Fruit fly (Drosophila melanogaster) whole organism, embryonic: Measurements from ENCODE around the gene CG15418.

Source experiments
- Bdp1 ChIP-seq: fragments of 200-800 bp; sonication (Bioruptor generic); optimal IDR thresholded peaks from 3 replicates; lab custom pipeline; 2016; ENCODE audit warnings: missing biosample characterization, missing genetic modification characterization
- BtbVII ChIP-seq: fragments of 200-800 bp; sonication (Bioruptor generic); optimal IDR thresholded peaks from 3 replicates; lab custom pipeline; 2017; ENCODE audit warnings: missing biosample characterization, mild to moderate bottlenecking, missing genetic modification characterization
- CG10462 ChIP-seq: fragments of 200-800 bp; sonication (Bioruptor generic); optimal IDR thresholded peaks from 2 replicates; lab custom pipeline; 2016; ENCODE audit warnings: missing biosample characterization, missing genetic modification characterization
- CG10654 ChIP-seq: fragments of 200-800 bp; sonication (Bioruptor generic); optimal IDR thresholded peaks from 2 replicates; lab custom pipeline; 2016; ENCODE audit warnings: missing biosample characterization, missing genetic modification characterization
- CG12219 ChIP-seq: fragments of 200-800 bp; sonication (Bioruptor generic); optimal IDR thresholded peaks from 3 replicates; lab custom pipeline; 2018; ENCODE audit warnings: missing biosample characterization, mild to moderate bottlenecking, missing genetic modification characterization
- CG14710 ChIP-seq: fragments of 200-800 bp; sonication (Bioruptor generic); optimal IDR thresholded peaks from 3 replicates; lab custom pipeline; 2019; ENCODE audit warnings: missing biosample characterization, mild to moderate bottlenecking, missing genetic modification characterization, moderate library complexity
- CG1603 ChIP-seq: fragments of 200-800 bp; sonication (Bioruptor generic); optimal IDR thresholded peaks from 2 replicates; lab custom pipeline; 2019; ENCODE audit warnings: missing biosample characterization, mild to moderate bottlenecking, missing genetic modification characterization, moderate library complexity
- CG17359 ChIP-seq: fragments of 200-800 bp; sonication (Bioruptor generic); optimal IDR thresholded peaks from 3 replicates; lab custom pipeline; 2018; ENCODE audit warnings: missing biosample characterization, mild to moderate bottlenecking, missing genetic modification characterization, moderate library complexity
- CG17912 ChIP-seq: fragments of 200-800 bp; sonication (Bioruptor generic); optimal IDR thresholded peaks from 2 replicates; lab custom pipeline; 2018; ENCODE audit warnings: missing biosample characterization, mild to moderate bottlenecking, missing genetic modification characterization
- CG2129 ChIP-seq: fragments of 200-800 bp; sonication (Bioruptor generic); IDR thresholded peaks from 2 replicates; pipeline ENCODE4 v1.3.6; 2022; ENCODE audit warnings: missing biosample characterization, missing genetic modification characterization; ENCODE audit not compliant: partially characterized antibody
- CG43689 ChIP-seq: fragments of 200-800 bp; sonication (Bioruptor generic); IDR thresholded peaks from 2 replicates; pipeline ENCODE4 v1.3.6; 2022; ENCODE audit warnings: missing biosample characterization, missing genetic modification characterization
- CG5953 ChIP-seq: fragments of 200-800 bp; sonication (Bioruptor generic); IDR thresholded peaks from 2 replicates; pipeline ENCODE4 v1.3.6; 2022; ENCODE audit warnings: missing biosample characterization, missing genetic modification characterization
- CG6854 ChIP-seq: fragments of 200-800 bp; sonication (Bioruptor generic); optimal IDR thresholded peaks from 3 replicates; lab custom pipeline; 2017; ENCODE audit warnings: missing biosample characterization, mild to moderate bottlenecking, missing genetic modification characterization
- CG7271 ChIP-seq: fragments of 200-800 bp; sonication (Bioruptor generic); optimal IDR thresholded peaks from 2 replicates; lab custom pipeline; 2018; ENCODE audit warnings: missing biosample characterization, mild to moderate bottlenecking, missing genetic modification characterization, moderate library complexity
- CG7357 ChIP-seq: fragments of 200-800 bp; sonication (Bioruptor generic); IDR thresholded peaks from 3 replicates; pipeline ENCODE4 v1.3.6; 2022; ENCODE audit warnings: missing biosample characterization, missing genetic modification characterization
- CTCF ChIP-seq: fragments of 200-800 bp; sonication (Bioruptor generic); optimal IDR thresholded peaks from 2 replicates; lab custom pipeline; 2017; ENCODE audit warnings: missing biosample characterization, mild to moderate bottlenecking, missing genetic modification characterization, moderate library complexity
- D19A ChIP-seq: fragments of 200-800 bp; optimal IDR thresholded peaks from 3 replicates; lab custom pipeline; 2019; ENCODE audit warnings: missing biosample characterization, mild to moderate bottlenecking, missing genetic modification characterization, moderate library complexity
- Doc3 ChIP-seq: fragments of 200-800 bp; sonication (Bioruptor generic); IDR thresholded peaks from 3 replicates; pipeline ENCODE4 v1.3.6; 2022; ENCODE audit warnings: missing biosample characterization, missing genetic modification characterization; ENCODE audit not compliant: partially characterized antibody
- E2f2 ChIP-seq: fragments of 200-800 bp; sonication (Bioruptor generic); IDR thresholded peaks from 2 replicates; pipeline ENCODE4 v1.3.6; 2022; ENCODE audit warnings: missing biosample characterization, missing genetic modification characterization
- Ets65A ChIP-seq: fragments of 200-800 bp; sonication (Bioruptor generic); peaks from one replicate; lab custom pipeline; 2016; ENCODE audit warnings: missing biosample characterization, missing genetic modification characterization
- Fer3 ChIP-seq: fragments of 200-800 bp; sonication (Bioruptor generic); optimal IDR thresholded peaks from 2 replicates; lab custom pipeline; 2018; ENCODE audit warnings: missing biosample characterization, mild to moderate bottlenecking, missing genetic modification characterization, moderate library complexity
- HLH4C ChIP-seq: fragments of 200-800 bp; sonication (Bioruptor generic); IDR thresholded peaks from 3 replicates; pipeline ENCODE4 v1.3.6; 2022; ENCODE audit warnings: missing biosample characterization, missing genetic modification characterization; ENCODE audit not compliant: partially characterized antibody
- HLHmδ ChIP-seq: fragments of 200-800 bp; sonication (Bioruptor generic); optimal IDR thresholded peaks from 2 replicates; lab custom pipeline; 2018; ENCODE audit warnings: missing biosample characterization, mild to moderate bottlenecking, missing genetic modification characterization, moderate library complexity
- Lhr ChIP-seq: fragments of 200-800 bp; sonication (Bioruptor generic); optimal IDR thresholded peaks from 3 replicates; lab custom pipeline; 2017; ENCODE audit warnings: mild to moderate bottlenecking, missing biosample characterization, missing genetic modification reagents, missing genetic modification characterization
- NfI ChIP-seq: fragments of 200-800 bp; sonication (Bioruptor generic); optimal IDR thresholded peaks from 3 replicates; lab custom pipeline; 2018; ENCODE audit warnings: missing biosample characterization, mild to moderate bottlenecking, missing genetic modification characterization, moderate library complexity
- Scr ChIP-seq: fragments of 200-800 bp; sonication (Bioruptor generic); IDR thresholded peaks from 2 replicates; pipeline ENCODE4 v1.3.6; 2022; ENCODE audit warnings: missing biosample characterization, missing genetic modification characterization; ENCODE audit not compliant: partially characterized antibody
- Trl ChIP-seq, 3 experiments: fragments of >200 bp in 2 of 3; fragments of 200-800 bp in 1 of 3; sonication (Bioruptor generic) in 1 of 3; optimal IDR thresholded peaks; 2 replicates in 1 of 3; 3 replicates in 2 of 3; lab custom pipeline; 2016 to 2017; ENCODE audit warnings: missing biosample characterization in 1 of 3, missing genetic modification characterization in 1 of 3
- ap ChIP-seq: fragments of 200-800 bp; sonication (Bioruptor generic); IDR thresholded peaks from 2 replicates; pipeline ENCODE4 v1.3.6; 2022; ENCODE audit warnings: missing biosample characterization, missing genetic modification characterization
- bcd ChIP-seq: fragments of 200-800 bp; sonication (Bioruptor generic); optimal IDR thresholded peaks from 2 replicates; lab custom pipeline; 2017; ENCODE audit warnings: missing biosample characterization, mild to moderate bottlenecking, missing genetic modification characterization
- cg ChIP-seq: fragments of 200-800 bp; sonication (Bioruptor generic); optimal IDR thresholded peaks from 3 replicates; lab custom pipeline; 2019; ENCODE audit warnings: missing biosample characterization, mild to moderate bottlenecking, missing genetic modification characterization, moderate library complexity
- dpn ChIP-seq, 2 experiments: fragments of 200-800 bp; sonication (Bioruptor generic); optimal IDR thresholded peaks; 3 replicates each; lab custom pipeline; 2016; ENCODE audit warnings: missing biosample characterization in 2 of 2, missing genetic modification characterization in 2 of 2
- eyg ChIP-seq: fragments of 200-800 bp; sonication (Bioruptor generic); optimal IDR thresholded peaks from 3 replicates; lab custom pipeline; 2016; ENCODE audit warnings: missing biosample characterization, missing genetic modification characterization
- gcm ChIP-seq: fragments of 200-800 bp; sonication (Bioruptor generic); optimal IDR thresholded peaks from 2 replicates; lab custom pipeline; 2019; ENCODE audit warnings: missing biosample characterization, mild to moderate bottlenecking, missing genetic modification characterization, moderate library complexity
- gfzf ChIP-seq: fragments of 200-800 bp; sonication (Bioruptor generic); optimal IDR thresholded peaks from 2 replicates; lab custom pipeline; 2016; ENCODE audit warnings: missing biosample characterization, mild to moderate bottlenecking, missing genetic modification characterization, moderate library complexity
- gt ChIP-seq: fragments of 200-800 bp; sonication (Bioruptor generic); IDR thresholded peaks from 2 replicates; pipeline ENCODE4 v1.3.6; 2022; ENCODE audit warnings: missing biosample characterization, missing genetic modification characterization
- inv ChIP-seq: fragments of 200-800 bp; sonication (Bioruptor generic); IDR thresholded peaks from 2 replicates; pipeline ENCODE4 v1.3.6; 2022; ENCODE audit warnings: missing biosample characterization, missing genetic modification characterization; ENCODE audit not compliant: partially characterized antibody
- jigr1 ChIP-seq: fragments of 200-800 bp; sonication (Bioruptor generic); IDR thresholded peaks from 3 replicates; pipeline ENCODE4 v1.3.6; 2022; ENCODE audit warnings: missing biosample characterization, missing genetic modification characterization
- kah ChIP-seq: fragments of 200-800 bp; sonication (Bioruptor generic); optimal IDR thresholded peaks from 2 replicates; lab custom pipeline; 2018; ENCODE audit warnings: missing biosample characterization, mild to moderate bottlenecking, missing genetic modification characterization
- lmd ChIP-seq: fragments of 200-800 bp; sonication (Bioruptor generic); IDR thresholded peaks from 2 replicates; pipeline ENCODE4 v1.3.6; 2022; ENCODE audit warnings: missing biosample characterization, missing genetic modification characterization
- pho ChIP-seq: fragments of 200-800 bp; sonication (Bioruptor generic); optimal IDR thresholded peaks from 2 replicates; lab custom pipeline; 2016; ENCODE audit warnings: missing biosample characterization, missing genetic modification characterization
- phol ChIP-seq: fragments of 200-800 bp; sonication (Bioruptor generic); optimal IDR thresholded peaks from 3 replicates; lab custom pipeline; 2018; ENCODE audit warnings: missing biosample characterization, mild to moderate bottlenecking, missing genetic modification characterization, moderate library complexity
- pros ChIP-seq: fragments of 200-800 bp; sonication (Bioruptor generic); optimal IDR thresholded peaks from 3 replicates; lab custom pipeline; 2019; ENCODE audit warnings: missing biosample characterization, mild to moderate bottlenecking, missing genetic modification characterization, moderate library complexity
- salm ChIP-seq: fragments of 200-800 bp; sonication (Bioruptor generic); optimal IDR thresholded peaks from 2 replicates; lab custom pipeline; 2018; ENCODE audit warnings: missing biosample characterization, mild to moderate bottlenecking, missing genetic modification characterization
- schlank ChIP-seq: fragments of 200-800 bp; sonication (Bioruptor generic); optimal IDR thresholded peaks from 2 replicates; lab custom pipeline; 2018; ENCODE audit warnings: missing biosample characterization, mild to moderate bottlenecking, missing genetic modification characterization
- seq ChIP-seq: fragments of 200-800 bp; sonication (Bioruptor generic); IDR thresholded peaks from 2 replicates; pipeline ENCODE4 v1.3.6; 2022; ENCODE audit warnings: missing biosample characterization, missing genetic modification characterization
- sisA ChIP-seq: fragments of 200-800 bp; sonication (Bioruptor generic); IDR thresholded peaks from 2 replicates; pipeline ENCODE4 v1.3.6; 2022; ENCODE audit warnings: missing biosample characterization, missing genetic modification characterization
- tgo ChIP-seq: fragments of 200-800 bp; sonication (Bioruptor generic); IDR thresholded peaks from 3 replicates; pipeline ENCODE4 v1.3.6; 2022; ENCODE audit warnings: missing biosample characterization, missing genetic modification characterization
- tll ChIP-seq, 2 experiments: fragments of 200-800 bp in 1 of 2; fragments of >200 bp in 1 of 2; sonication (Bioruptor generic) in 1 of 2; optimal IDR thresholded peaks; 2 replicates each; lab custom pipeline; 2017 to 2019; ENCODE audit warnings: missing biosample characterization in 2 of 2, missing genetic modification characterization in 2 of 2, mild to moderate bottlenecking in 1 of 2, moderate library complexity in 1 of 2
- yki ChIP-seq: fragments of >200 bp; optimal IDR thresholded peaks from 3 replicates; lab custom pipeline; 2018

The CG15418 gene

DNA sequence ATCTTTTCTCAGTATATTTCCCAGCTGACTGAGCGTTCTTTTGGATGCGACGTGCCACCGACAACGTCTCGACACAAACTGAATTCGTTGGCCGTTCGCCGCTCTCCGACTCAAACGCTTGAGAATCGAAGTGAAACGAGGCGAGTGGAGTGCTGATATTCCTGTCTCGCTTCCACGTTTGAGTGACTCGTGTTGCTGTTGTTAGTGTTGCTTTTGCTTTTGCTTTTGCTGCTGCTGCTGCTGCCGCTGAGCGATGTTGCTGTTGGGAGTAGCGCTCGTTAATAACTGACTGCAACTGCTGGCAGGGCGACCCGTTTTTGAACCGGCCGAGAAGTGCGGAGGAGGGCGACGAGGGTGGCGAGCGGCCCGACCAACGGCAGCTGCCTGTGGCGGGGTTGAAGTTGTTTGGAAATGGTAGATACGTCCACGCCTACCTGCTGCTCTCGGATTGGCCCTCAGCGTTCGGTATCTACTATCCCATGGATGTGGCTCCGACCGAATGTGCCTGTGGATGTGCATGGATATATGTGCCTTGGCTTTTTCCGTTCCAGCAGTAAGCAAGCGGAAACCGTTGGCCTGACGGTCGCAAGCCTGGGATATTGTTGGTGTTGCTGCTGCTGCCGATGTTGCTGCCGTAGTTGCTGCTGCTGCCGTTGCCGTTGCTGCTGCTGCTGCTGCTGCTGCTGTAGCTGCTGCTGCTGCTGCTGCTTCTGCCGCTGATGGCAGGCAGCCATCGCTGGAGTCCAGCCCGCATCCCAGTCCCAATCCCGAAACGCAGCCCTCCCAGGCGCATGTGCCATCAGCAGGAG is 14.8 kb downstream of the CG15418 start, which contains the start of gene odd (continued):
- TF ChIP-seq tll (GFP tag; optimal IDR thresholded peaks at IDR 0.05; lab: Kevin White, UChicago) (peak in 1 of 2 experiments; percentile 80), CG12219 (no peak), kah (GFP tag; lab: Kevin White, UChicago) (no peak), CG17359 (no peak), pros (peak; percentile 2), ap (no peak), NfI (no peak), CTCF (GFP tag; lab: Kevin White, UChicago) (no peak), jigr1 (GFP tag; lab: Robert Waterston, UW) (no peak), phol (no peak), cg (GFP tag; lab: Kevin White, UChicago) (peak; percentile 51), Bdp1 (GFP tag; lab: Kevin White, UChicago) (no peak), Trl (optimal IDR thresholded peaks at IDR 0.05; lab: Kevin White, UChicago) (peak; percentile 35 to 36), Trl (GFP tag; optimal IDR thresholded peaks at IDR 0.05; lab: Kevin White, UChicago) (no peak), CG10654 (GFP tag; lab: Kevin White, UChicago) (no peak), CG7357 (GFP tag; lab: Robert Waterston, UW) (no peak), CG17912 (no peak), gfzf (no peak), gcm (GFP tag; lab: Kevin White, UChicago) (no peak), HLH4C (GFP tag; lab: Robert Waterston, UW) (peak; percentile 29; the same call in 1 of the 3 replicates), Fer3 (tag; lab: Kevin White, UChicago) (no peak), Ets65A (GFP tag; lab: Kevin White, UChicago) (no peak), gt (no peak), CG2129 (GFP tag; lab: Robert Waterston, UW) (no peak), CG6854 (GFP tag; lab: Kevin White, UChicago) (no peak), CG7271 (tag; lab: Kevin White, UChicago) (peak; percentile 18), CG1603 (tag; lab: Kevin White, UChicago) (no peak), CG10462 (no peak), CG5953 (0 out of 2 replicates have a peak, but pooled peaks have one; percentile 34), sisA (GFP tag; lab: Robert Waterston, UW) (no peak), Lhr (GFP tag; lab: Kevin White, UChicago) (no peak), E2f2 (GFP tag; lab: Robert Waterston, UW) (no peak), Scr (GFP tag; lab: Robert Waterston, UW) (peak; percentile 45; the same call in 1 of the 2 replicates), CG43689 (GFP tag; lab: Robert Waterston, UW) (no peak), seq (GFP tag; lab: Robert Waterston, UW) (0 out of 2 replicates have a peak, but pooled peaks have one; percentile 21), Doc3 (no peak), tgo (GFP tag; lab: Robert Waterston, UW) (no peak), CG14710 (tag; lab: Kevin White, UChicago) (no peak), bcd (GFP tag; lab: Kevin White, UChicago) (no peak), dpn (GFP tag; optimal IDR thresholded peaks at IDR 0.05; lab: Kevin White, UChicago) (no peak), schlank (tag; lab: Kevin White, UChicago) (no peak), pho (GFP tag; lab: Kevin White, UChicago) (no peak), D19A (no peak), inv (GFP tag; lab: Robert Waterston, UW) (0 out of 2 replicates have a peak, but pooled peaks have one; percentile 17), BtbVII (no peak), salm (tag; lab: Kevin White, UChicago) (no peak), HLHmδ (GFP tag; lab: Kevin White, UChicago) (peak; percentile 40), eyg (GFP tag; lab: Kevin White, UChicago) (no peak), lmd (no peak), yki (lab: Kevin White, UChicago) (no peak)
